Fruit fly (Drosophila melanogaster) Kc167 (cell line): ENCODE results near the gene stai.

Experiments used
- Myc ChIP-seq: fragments of >200 bp; optimal IDR thresholded peaks from 2 replicates; lab custom pipeline; 2017; ENCODE audit warnings: missing external identifiers
- Sin3A ChIP-seq: fragments of >200 bp; optimal IDR thresholded peaks from 2 replicates; lab custom pipeline; 2018; ENCODE audit warnings: missing external identifiers
- h ChIP-seq: fragments of >200 bp; optimal IDR thresholded peaks from 3 replicates; lab custom pipeline; 2018; ENCODE audit warnings: missing external identifiers
- insv ChIP-seq: fragments of >200 bp; optimal IDR thresholded peaks from 3 replicates; lab custom pipeline; 2018; ENCODE audit warnings: missing external identifiers
- psq ChIP-seq: fragments of >200 bp; optimal IDR thresholded peaks from 2 replicates; lab custom pipeline; 2017; ENCODE audit warnings: missing external identifiers
- ttk ChIP-seq: sonication (Bioruptor generic); optimal IDR thresholded peaks from 2 replicates; lab custom pipeline; 2017; ENCODE audit warnings: missing external identifiers

- TF ChIP-seq h (lab: Kevin White, UChicago) (no peak), Sin3A (lab: Kevin White, UChicago) (no peak), Myc (lab: Kevin White, UChicago) (no peak), psq (lab: Kevin White, UChicago) (no peak), insv (lab: Kevin White, UChicago) (no peak), ttk (lab: Kevin White, UChicago) (no peak)
Observed at dm6 chr2L:6090365-6090764, 9.8 kb upstream of the stai start.
